Worm (Caenorhabditis elegans): ENCODE results near the gene T22C8.4.

DNA sequence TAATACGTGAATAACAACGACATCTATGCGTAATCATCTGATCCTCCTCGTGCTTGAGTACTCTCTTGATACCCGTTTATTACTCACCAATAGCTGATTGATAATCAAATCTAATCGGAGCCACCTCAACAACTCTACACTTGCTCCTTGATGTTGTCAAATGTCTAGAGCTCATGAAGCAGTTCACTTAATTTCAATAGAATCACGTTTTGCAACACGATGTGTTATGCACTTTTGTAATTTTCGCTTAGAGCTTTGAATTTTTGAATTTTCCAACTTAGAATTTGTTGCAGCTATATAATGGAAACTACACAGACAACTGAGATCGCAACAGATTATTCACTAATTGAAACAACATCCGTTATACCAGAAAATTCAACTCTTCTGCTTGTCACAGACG lies 10.8 kb downstream of the T22C8.4 start, which contains the start of gene T22C8.1:
- TF ChIP-seq flt-1 (GFP tag; IDR thresholded peaks at IDR 0.05) (no peak), T22C8.4 (GFP tag; IDR thresholded peaks at IDR 0.05) (no peak), med-1 (GFP tag; optimal IDR thresholded peaks at IDR 0.05; ENCODE audit: insufficient read depth) (no peak), klf-2 (GFP tag; conservative IDR thresholded peaks at IDR 0.05) (no peak), ztf-23 (GFP tag; IDR thresholded peaks at IDR 0.05) (no peak)
